Fruit fly (Drosophila melanogaster) whole organism: ENCODE data around the gene Sgs5bis.

Experiments
- EcR ChIP-seq, 2 experiments: fragments of >200 bp; optimal IDR thresholded peaks; 2 replicates each; lab custom pipeline; 2017; ENCODE audit warnings: missing biosample characterization in 2 of 2, missing genetic modification characterization in 2 of 2, missing genetic modification reagents in 2 of 2
- psq ChIP-seq: fragments of >200 bp; optimal IDR thresholded peaks from 2 replicates; lab custom pipeline; 2017

- TF ChIP-seq EcR (GFP tag; optimal IDR thresholded peaks at IDR 0.05; lab: Kevin White, UChicago) (no peak), psq (no peak)
Observed at dm6 chr3R:17615746-17616145, 21.6 kb downstream of the Sgs5bis start.
